Fruit fly (Drosophila melanogaster) Kc167 (cell line): ENCODE measurements around the gene wdn.

ENCODE experiments used
- Myc ChIP-seq: fragments of >200 bp; optimal IDR thresholded peaks from 2 replicates; lab custom pipeline; 2017; ENCODE audit warnings: missing external identifiers
- Sin3A ChIP-seq: fragments of >200 bp; optimal IDR thresholded peaks from 2 replicates; lab custom pipeline; 2018; ENCODE audit warnings: missing external identifiers
- h ChIP-seq: fragments of >200 bp; optimal IDR thresholded peaks from 3 replicates; lab custom pipeline; 2018; ENCODE audit warnings: missing external identifiers
- psq ChIP-seq: fragments of >200 bp; optimal IDR thresholded peaks from 2 replicates; lab custom pipeline; 2017; ENCODE audit warnings: missing external identifiers
- ttk ChIP-seq: sonication (Bioruptor generic); optimal IDR thresholded peaks from 2 replicates; lab custom pipeline; 2017; ENCODE audit warnings: missing external identifiers

DNA sequence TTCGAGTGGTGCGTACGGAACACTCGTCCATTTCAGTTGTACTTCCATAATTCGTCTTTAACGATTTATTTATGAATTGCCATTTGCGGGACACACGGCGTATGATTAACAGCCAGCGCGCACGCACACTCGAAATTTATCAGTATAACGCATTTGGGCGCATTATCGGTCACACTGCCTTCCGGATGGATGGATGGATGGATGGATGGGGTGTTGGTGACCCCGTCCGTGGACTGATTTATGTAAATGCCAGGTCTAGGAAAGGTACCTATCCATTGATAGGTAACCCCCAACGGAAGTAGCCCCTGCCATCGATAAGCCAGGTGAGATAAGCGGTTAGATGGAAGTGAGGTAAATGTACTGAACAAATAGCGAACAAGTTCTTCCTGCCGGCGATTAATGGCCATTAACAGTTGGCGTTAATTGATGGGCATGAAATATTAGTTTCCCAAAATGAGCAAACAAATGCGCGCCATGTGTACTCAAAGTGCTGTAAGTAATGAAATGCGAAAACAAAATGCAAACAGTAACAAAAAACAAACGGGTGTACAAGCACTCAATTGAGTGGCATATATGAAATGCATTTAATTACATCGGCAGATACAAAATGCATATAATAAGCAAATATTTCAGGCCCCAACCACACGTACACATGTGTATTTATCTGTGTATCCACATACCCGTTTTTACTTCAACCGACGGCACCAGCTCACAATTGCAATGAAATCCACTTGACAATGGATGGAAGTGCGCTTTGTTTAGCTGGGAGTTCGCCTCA, 37.7 kb upstream of the wdn start:
- TF ChIP-seq ttk (lab: Kevin White, UChicago) = no peak
- no peak for TF ChIP-seq Myc
- no peak for TF ChIP-seq Sin3A (lab: Kevin White, UChicago)
- TF ChIP-seq psq (lab: Kevin White, UChicago) = no peak
- no peak for TF ChIP-seq h (lab: Kevin White, UChicago)
